Worm (Caenorhabditis elegans) whole organism, L2 larva: ENCODE results near the gene pgp-11.
A peak's percentile ranks its signal among the peaks of the same experiment; 100 is the strongest.

Experiments
- C34F6.9 ChIP-seq: fragments of 150-350 bp; optimal IDR thresholded peaks from 2 replicates; lab custom pipeline; 2014; ENCODE audit warnings: missing biosample characterization, missing genetic modification characterization
- Y55F3AM.14 ChIP-seq: fragments of 200-800 bp; sonication (Bioruptor generic); optimal IDR thresholded peaks from 2 replicates; lab custom pipeline; 2018; ENCODE audit warnings: mild to moderate bottlenecking, missing genetic modification characterization, missing compliant biosample characterization
- ZK546.5 ChIP-seq: sonication (generic microtip); optimal IDR thresholded peaks from 2 replicates; lab custom pipeline; 2017; ENCODE audit warnings: missing biosample characterization, missing genetic modification characterization
- alr-1 ChIP-seq: fragments of 150-350 bp; optimal IDR thresholded peaks from 2 replicates; lab custom pipeline; 2014; ENCODE audit warnings: missing biosample characterization, missing genetic modification characterization
- aly-2 ChIP-seq: fragments of 150-350 bp; optimal IDR thresholded peaks from 2 replicates; lab custom pipeline; 2014; ENCODE audit warnings: missing biosample characterization, missing genetic modification characterization
- ama-1 ChIP-seq: fragments of 150-350 bp; optimal IDR thresholded peaks from 2 replicates; lab custom pipeline; 2018; ENCODE audit warnings: inconsistent platforms
- blmp-1 ChIP-seq: sonication (generic microtip); optimal IDR thresholded peaks from 2 replicates; lab custom pipeline; 2017; ENCODE audit warnings: missing genetic modification characterization, mild to moderate bottlenecking, missing compliant biosample characterization, antibody characterized with exemption, moderate library complexity; ENCODE audit not compliant: insufficient read depth
- ceh-16 ChIP-seq: fragments of 150-350 bp; optimal IDR thresholded peaks from 2 replicates; lab custom pipeline; 2014; ENCODE audit warnings: missing biosample characterization, missing genetic modification characterization
- ceh-82 ChIP-seq: fragments of 150-350 bp; optimal IDR thresholded peaks from 2 replicates; lab custom pipeline; 2014; ENCODE audit warnings: missing biosample characterization, missing genetic modification characterization
- crh-2 ChIP-seq: sonication (generic microtip); optimal IDR thresholded peaks from 2 replicates; lab custom pipeline; 2017; ENCODE audit warnings: missing biosample characterization, missing genetic modification characterization
- dmd-4 ChIP-seq: sonication (generic microtip); optimal IDR thresholded peaks from 2 replicates; lab custom pipeline; 2017; ENCODE audit warnings: missing biosample characterization, missing genetic modification characterization
- egl-27 ChIP-seq: sonication (generic microtip); optimal IDR thresholded peaks from 3 replicates; lab custom pipeline; 2017; ENCODE audit warnings: missing biosample characterization, missing genetic modification reagents, missing genetic modification characterization
- elt-1 ChIP-seq: fragments of 150-350 bp; optimal IDR thresholded peaks from 2 replicates; lab custom pipeline; 2014; ENCODE audit warnings: missing biosample characterization, missing genetic modification characterization
- fos-1 ChIP-seq: fragments of 150-350 bp; optimal IDR thresholded peaks from 2 replicates; lab custom pipeline; 2014; ENCODE audit warnings: missing biosample characterization, missing genetic modification characterization
- gmeb-1 ChIP-seq: fragments of 150-350 bp; optimal IDR thresholded peaks from 2 replicates; lab custom pipeline; 2014; ENCODE audit warnings: missing biosample characterization, missing genetic modification characterization
- lin-11 ChIP-seq: fragments of 150-350 bp; sonication (generic microtip); optimal IDR thresholded peaks from 2 replicates; lab custom pipeline; 2014; ENCODE audit warnings: missing biosample characterization, missing genetic modification characterization, inconsistent platforms, mixed read lengths
- lin-13 ChIP-seq: fragments of 150-350 bp; optimal IDR thresholded peaks from 2 replicates; lab custom pipeline; 2014; ENCODE audit warnings: missing biosample characterization, missing genetic modification reagents, missing genetic modification characterization
- lin-39 ChIP-seq: fragments of 150-350 bp; optimal IDR thresholded peaks from 2 replicates; lab custom pipeline; 2014; ENCODE audit warnings: missing biosample characterization, missing genetic modification reagents, missing genetic modification characterization
- lsy-2 ChIP-seq, 2 experiments: fragments of 150-350 bp in 1 of 2; sonication (generic microtip) in 1 of 2; optimal IDR thresholded peaks; 2 replicates each; lab custom pipeline; 2014 to 2017; ENCODE audit warnings: missing biosample characterization in 2 of 2, missing genetic modification characterization in 2 of 2
- mab-5 ChIP-seq: fragments of 150-350 bp; optimal IDR thresholded peaks from 2 replicates; lab custom pipeline; 2014; ENCODE audit warnings: missing biosample characterization, missing genetic modification characterization
- mbf-1 ChIP-seq: sonication (generic microtip); optimal IDR thresholded peaks from 2 replicates; lab custom pipeline; 2017; ENCODE audit warnings: missing biosample characterization, missing genetic modification characterization
- mdl-1 ChIP-seq, 2 experiments: fragments of 150-350 bp in 1 of 2; sonication (generic microtip) in 1 of 2; optimal IDR thresholded peaks; 2 replicates each; lab custom pipeline; 2017; ENCODE audit warnings: missing biosample characterization in 2 of 2, missing genetic modification characterization in 2 of 2
- nhr-10 ChIP-seq: sonication (generic microtip); optimal IDR thresholded peaks from 2 replicates; lab custom pipeline; 2017; ENCODE audit warnings: missing biosample characterization, missing genetic modification characterization
- nhr-11 ChIP-seq: fragments of 150-350 bp; optimal IDR thresholded peaks from 2 replicates; lab custom pipeline; 2014; ENCODE audit warnings: missing biosample characterization, missing genetic modification characterization
- nhr-12 ChIP-seq: fragments of 150-350 bp; optimal IDR thresholded peaks from 2 replicates; lab custom pipeline; 2014; ENCODE audit warnings: missing biosample characterization, missing genetic modification characterization
- nhr-129 ChIP-seq: fragments of 150-350 bp; optimal IDR thresholded peaks from 2 replicates; lab custom pipeline; 2014; ENCODE audit warnings: missing biosample characterization, missing genetic modification characterization
- nhr-23 ChIP-seq: fragments of 150-350 bp; optimal IDR thresholded peaks from 2 replicates; lab custom pipeline; 2014; ENCODE audit warnings: missing biosample characterization, missing genetic modification reagents, missing genetic modification characterization
- nhr-25 ChIP-seq: fragments of 150-350 bp; sonication (generic microtip); optimal IDR thresholded peaks from 3 replicates; lab custom pipeline; 2014; ENCODE audit warnings: missing biosample characterization, missing genetic modification characterization
- nhr-77 ChIP-seq: fragments of 150-350 bp; optimal IDR thresholded peaks from 2 replicates; lab custom pipeline; 2014; ENCODE audit warnings: missing biosample characterization, missing genetic modification characterization
- peb-1 ChIP-seq: fragments of 150-350 bp; optimal IDR thresholded peaks from 2 replicates; lab custom pipeline; 2014; ENCODE audit warnings: missing biosample characterization, missing genetic modification characterization
- sem-4 ChIP-seq: fragments of 150-350 bp; optimal IDR thresholded peaks from 2 replicates; lab custom pipeline; 2014; ENCODE audit warnings: missing biosample characterization, missing genetic modification reagents, missing genetic modification characterization
- skn-1 ChIP-seq: sonication (generic microtip); optimal IDR thresholded peaks from 2 replicates; lab custom pipeline; 2017; ENCODE audit warnings: missing biosample characterization, missing genetic modification characterization
- sma-3 ChIP-seq: sonication (generic microtip); optimal IDR thresholded peaks from 2 replicates; lab custom pipeline; 2016; ENCODE audit warnings: missing genetic modification reagents, missing genetic modification characterization, missing compliant biosample characterization
- sma-9 ChIP-seq, 2 experiments: fragments of 150-350 bp in 1 of 2; sonication (generic microtip) in 1 of 2; optimal IDR thresholded peaks; 2 replicates each; lab custom pipeline; 2014 to 2016; ENCODE audit warnings: missing genetic modification characterization in 2 of 2, mild to moderate bottlenecking in 1 of 2, missing biosample characterization in 1 of 2, missing compliant biosample characterization in 1 of 2, missing genetic modification reagents in 1 of 2, moderate library complexity in 1 of 2
- unc-39 ChIP-seq: fragments of 150-350 bp; optimal IDR thresholded peaks from 2 replicates; lab custom pipeline; 2014; ENCODE audit warnings: missing biosample characterization, missing genetic modification characterization
- unc-55 ChIP-seq: fragments of 150-350 bp; sonication (generic microtip); optimal IDR thresholded peaks from 3 replicates; lab custom pipeline; 2014; ENCODE audit warnings: missing biosample characterization, missing genetic modification reagents, missing genetic modification characterization
- unc-62 ChIP-seq: fragments of 150-350 bp; optimal IDR thresholded peaks from 2 replicates; lab custom pipeline; 2014; ENCODE audit warnings: missing biosample characterization, missing genetic modification reagents, missing genetic modification characterization
- zag-1 ChIP-seq: fragments of 150-350 bp; optimal IDR thresholded peaks from 2 replicates; lab custom pipeline; 2014; ENCODE audit warnings: missing biosample characterization, missing genetic modification characterization
- ztf-11 ChIP-seq: sonication (generic microtip); optimal IDR thresholded peaks from 2 replicates; lab custom pipeline; 2017; ENCODE audit warnings: missing biosample characterization, missing genetic modification characterization
- ztf-4 ChIP-seq: fragments of 150-350 bp; optimal IDR thresholded peaks from 2 replicates; lab custom pipeline; 2014; ENCODE audit warnings: missing biosample characterization, missing genetic modification characterization

pgp-11 gene

DNA sequence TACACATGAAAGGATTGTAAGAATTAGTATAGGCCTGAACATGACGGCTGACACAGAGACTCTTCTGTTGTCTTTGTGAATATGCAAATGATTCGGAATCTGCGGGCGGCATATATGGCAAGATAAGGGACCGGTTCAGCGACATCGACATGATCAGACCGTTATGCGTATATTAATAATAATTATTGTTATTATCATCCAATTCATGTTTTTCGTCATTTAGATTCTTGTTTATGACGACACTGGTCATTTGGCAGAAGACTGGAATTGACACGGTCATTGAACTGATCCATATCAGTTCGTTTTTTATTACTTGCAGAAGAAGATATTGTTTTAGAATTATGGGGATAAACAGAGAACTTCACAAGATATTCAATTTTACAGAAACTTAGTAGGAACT lies 46.4 kb upstream of the pgp-11 start, which contains the start of gene mtre-1:
TSS of gene mtre-1 (minus strand) at position 101 of the 400 bp plus-strand sequence.
- TF ChIP-seq zag-1 (tag; lab: Kevin White, UChicago) (no peak), ZK546.5 (tag; lab: Kevin White, UChicago) (no peak), nhr-23 (tag; lab: Kevin White, UChicago) (no peak), nhr-11 (tag; lab: Kevin White, UChicago) (no peak), blmp-1 (tag; lab: Kevin White, UChicago) (no peak), peb-1 (tag; lab: Kevin White, UChicago) (no peak), unc-55 (GFP tag; lab: Kevin White, UChicago) (no peak), mdl-1 (tag; optimal IDR thresholded peaks at IDR 0.05; lab: Kevin White, UChicago) (no peak), alr-1 (no peak), lsy-2 (tag; optimal IDR thresholded peaks at IDR 0.05; lab: Kevin White, UChicago) (no peak), mbf-1 (tag; lab: Kevin White, UChicago) (no peak), ztf-4 (tag; lab: Kevin White, UChicago) (no peak), skn-1 (tag; lab: Kevin White, UChicago) (no peak)

DNA sequence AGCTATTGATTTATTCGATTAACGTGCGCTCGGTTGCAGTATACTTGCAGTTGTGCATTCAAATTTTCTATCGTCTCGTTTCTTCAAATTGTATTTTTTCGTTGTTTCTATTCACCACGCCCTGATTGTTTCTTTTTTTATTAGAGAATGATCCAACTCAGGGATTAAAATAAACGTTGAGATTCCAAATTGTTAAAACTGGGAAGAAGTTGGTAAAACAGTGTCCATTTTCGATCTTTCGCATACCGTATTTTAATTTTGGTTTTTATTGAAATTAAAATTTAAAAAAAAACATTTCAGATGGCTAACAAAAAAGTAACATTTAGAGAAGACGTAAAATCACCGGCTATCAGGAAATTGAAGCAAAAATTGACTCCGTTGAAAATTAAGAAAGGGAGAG lies 43.2 kb upstream of the pgp-11 start, which contains the start of gene apn-1:
TSS of gene apn-1 (plus strand) at position 301 of the 400 bp plus-strand sequence.
- TF ChIP-seq nhr-12 (tag; lab: Kevin White, UChicago) (no peak), nhr-77 (tag; lab: Kevin White, UChicago) (no peak), gmeb-1 (tag; lab: Kevin White, UChicago) (no peak), peb-1 (tag; lab: Kevin White, UChicago) (no peak), alr-1 (no peak)
- TF ChIP-seq, all 48 proteins: peak for 0

DNA sequence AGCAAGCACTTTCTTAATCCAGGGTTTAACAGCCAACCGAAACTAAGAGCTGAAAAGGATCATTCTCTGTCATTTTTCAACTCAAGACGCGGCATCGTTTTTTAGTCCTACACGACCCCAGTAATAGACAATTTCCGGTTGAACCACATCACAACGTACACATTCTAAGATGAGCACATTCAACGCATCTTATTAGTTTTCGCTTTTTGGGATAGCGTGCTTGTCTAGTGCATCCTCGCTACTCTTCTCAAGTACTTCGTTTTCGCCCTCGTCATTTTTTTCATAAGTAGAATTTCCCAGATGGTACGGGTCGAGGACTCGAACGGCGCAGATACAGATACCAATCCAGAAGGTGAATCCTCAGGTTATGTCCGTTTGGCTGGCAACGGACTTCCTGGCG lies 38.2 kb upstream of the pgp-11 start, which contains the start of gene T05H10.1:
TSS of gene T05H10.1 (plus strand) at position 301 of the 400 bp plus-strand sequence.
- TF ChIP-seq nhr-25 (tag; lab: Kevin White, UChicago) (no peak), dmd-4 (tag; lab: Kevin White, UChicago) (no peak), nhr-77 (tag; lab: Kevin White, UChicago) (no peak), egl-27 (tag; lab: Kevin White, UChicago) (no peak)

DNA sequence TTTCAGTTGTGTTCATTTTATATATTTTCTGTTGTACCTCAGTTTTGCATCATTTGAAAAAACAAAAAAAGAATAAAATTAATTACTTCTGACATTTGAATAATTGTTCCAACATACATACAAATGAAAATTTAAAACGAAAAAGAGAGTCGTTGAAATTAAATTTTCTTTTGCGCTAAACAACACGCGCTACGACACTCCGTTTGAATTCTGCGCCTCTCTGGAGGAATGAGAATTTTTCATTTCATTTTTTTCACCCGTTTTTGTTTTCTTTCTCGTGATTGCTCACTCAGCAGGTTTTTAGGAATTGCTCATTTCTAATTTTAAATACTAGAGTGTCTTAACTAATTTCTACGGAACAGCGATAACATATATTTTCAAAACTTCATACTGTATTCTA lies 37.6 kb upstream of the pgp-11 start:
- no peak for TF ChIP-seq blmp-1 (tag; lab: Kevin White, UChicago)
- TF ChIP-seq ceh-16 (tag; lab: Kevin White, UChicago) = no peak
- TF ChIP-seq nhr-11 (tag; lab: Kevin White, UChicago) = no peak
- peak; percentile 66 for TF ChIP-seq C34F6.9
- TF ChIP-seq gmeb-1 (tag; lab: Kevin White, UChicago) = no peak
- no peak for TF ChIP-seq nhr-10
- TF ChIP-seq mdl-1 (tag; optimal IDR thresholded peaks at IDR 0.05; lab: Kevin White, UChicago) = no peak
- TF ChIP-seq Y55F3AM.14 = no peak
- TF ChIP-seq lsy-2 (tag; optimal IDR thresholded peaks at IDR 0.05; lab: Kevin White, UChicago) = peak in 1 of 2 experiments; percentile 69
- no peak for TF ChIP-seq ztf-11
- peak; percentile 34 for TF ChIP-seq lin-13 (GFP tag; lab: Kevin White, UChicago)
- TF ChIP-seq sma-9 (GFP tag; optimal IDR thresholded peaks at IDR 0.05; lab: Kevin White, UChicago) = no peak
- TF ChIP-seq sma-9 (tag; optimal IDR thresholded peaks at IDR 0.05; lab: Kevin White, UChicago) = no peak
- TF ChIP-seq unc-55 (GFP tag; lab: Kevin White, UChicago) = peak; percentile 67
- TF ChIP-seq nhr-129 (tag; lab: Kevin White, UChicago) = peak; percentile 38
- TF ChIP-seq skn-1 (tag; lab: Kevin White, UChicago) = no peak
- no peak for TF ChIP-seq crh-2 (tag; lab: Kevin White, UChicago)
- no peak for TF ChIP-seq ztf-4 (tag; lab: Kevin White, UChicago)
- no peak for TF ChIP-seq aly-2 (tag; lab: Kevin White, UChicago)
- TF ChIP-seq mab-5 (tag; lab: Kevin White, UChicago) = no peak
- no peak for TF ChIP-seq alr-1
- no peak for TF ChIP-seq lin-39 (tag; lab: Kevin White, UChicago)
- TF ChIP-seq, all 48 proteins: peak for 5

DNA sequence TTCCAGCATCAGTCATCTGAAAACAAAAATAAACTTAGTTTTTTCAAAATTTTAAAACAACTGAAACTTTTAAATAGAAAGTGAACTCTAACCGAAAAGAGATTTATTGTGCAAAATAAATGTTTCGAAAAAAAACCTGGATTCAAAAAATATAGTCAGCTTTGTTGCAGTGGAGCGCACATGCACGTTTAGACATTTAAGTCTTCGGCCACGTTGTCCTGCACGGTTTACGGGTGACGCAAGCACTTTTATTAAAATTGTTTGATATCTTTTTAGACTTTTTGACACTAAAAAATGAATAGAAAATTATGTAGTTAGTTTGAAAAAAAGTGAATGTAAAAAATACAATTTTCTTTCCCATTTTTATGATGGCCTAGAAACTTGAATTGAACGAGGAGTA lies 35.4 kb upstream of the pgp-11 start, which contains the start of the genes ubh-4 and algn-6:
TSS of gene ubh-4 (minus strand) at position 182 of the 400 bp plus-strand sequence.
TSS of gene algn-6 (plus strand) at position 387 of the 400 bp plus-strand sequence.
- TF ChIP-seq elt-1 (tag; lab: Kevin White, UChicago) (no peak), nhr-12 (tag; lab: Kevin White, UChicago) (no peak), alr-1 (no peak), unc-62 (GFP tag; lab: Kevin White, UChicago) (no peak), egl-27 (tag; lab: Kevin White, UChicago) (no peak), aly-2 (tag; lab: Kevin White, UChicago) (no peak), skn-1 (tag; lab: Kevin White, UChicago) (peak; percentile 53), mbf-1 (tag; lab: Kevin White, UChicago) (no peak), nhr-23 (tag; lab: Kevin White, UChicago) (no peak), peb-1 (tag; lab: Kevin White, UChicago) (no peak), sem-4 (tag; lab: Kevin White, UChicago) (no peak), mdl-1 (tag; optimal IDR thresholded peaks at IDR 0.05; lab: Kevin White, UChicago) (no peak), nhr-11 (tag; lab: Kevin White, UChicago) (no peak), ceh-82 (tag; lab: Kevin White, UChicago) (no peak), zag-1 (tag; lab: Kevin White, UChicago) (no peak), ama-1 (lab: Kevin White, UChicago) (no peak), ztf-4 (tag; lab: Kevin White, UChicago) (no peak), dmd-4 (tag; lab: Kevin White, UChicago) (no peak), unc-55 (GFP tag; lab: Kevin White, UChicago) (peak; percentile 72), unc-39 (tag; lab: Kevin White, UChicago) (no peak), ceh-16 (tag; lab: Kevin White, UChicago) (no peak), crh-2 (tag; lab: Kevin White, UChicago) (peak; percentile 62), sma-3 (GFP tag; lab: Kevin White, UChicago) (peak; percentile 66), fos-1 (tag; lab: Kevin White, UChicago) (peak; percentile 45), nhr-129 (tag; lab: Kevin White, UChicago) (peak; percentile 61), lin-11 (tag; lab: Kevin White, UChicago) (no peak), C34F6.9 (peak; percentile 86), nhr-10 (no peak)
